Worm (Caenorhabditis elegans): ENCODE data around the gene pqn-79.

DNA sequence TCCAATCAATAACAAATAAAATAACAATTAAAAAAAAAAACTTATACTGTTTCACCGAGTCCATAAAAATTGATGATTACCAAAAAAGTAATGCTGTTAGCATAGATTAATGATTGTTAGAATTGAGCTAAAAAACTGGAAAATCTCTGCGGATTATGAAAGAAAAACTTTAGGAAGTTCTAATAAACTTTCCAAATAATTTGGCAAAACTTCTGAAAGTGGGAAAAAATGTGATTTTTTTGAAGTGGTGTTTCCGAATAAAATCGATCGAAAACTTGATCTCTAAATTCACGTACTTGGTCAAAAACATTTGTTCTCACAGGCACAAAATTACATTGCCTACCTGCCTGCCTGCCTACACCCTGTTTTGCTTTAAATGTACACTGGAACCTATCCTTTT, 23.7 kb upstream of the pqn-79 start:
- TF ChIP-seq tab-1 (GFP tag; IDR thresholded peaks at IDR 0.05) = no peak
- TF ChIP-seq med-1 (GFP tag; optimal IDR thresholded peaks at IDR 0.05; ENCODE audit: insufficient read depth) = no peak
- TF ChIP-seq cog-1 (tag; optimal IDR thresholded peaks at IDR 0.05) = no peak
- TF ChIP-seq klf-2 (GFP tag; conservative IDR thresholded peaks at IDR 0.05) = no peak
- TF ChIP-seq T22C8.4 (GFP tag; IDR thresholded peaks at IDR 0.05) = no peak
- TF ChIP-seq ztf-29 (GFP tag; IDR thresholded peaks at IDR 0.05) = no peak
- no peak for TF ChIP-seq ref-1 (GFP tag; conservative IDR thresholded peaks at IDR 0.05)
- TF ChIP-seq ztf-23 (GFP tag; IDR thresholded peaks at IDR 0.05) = no peak

Data from whole organism, midembryonic.